Fruit fly (Drosophila melanogaster): ENCODE measurements around the gene Doc3.
A peak's percentile ranks its signal among the peaks of the same experiment; 100 is the strongest.

Doc3 gene

dm6 chr3L:9047062-9047461 lies 42.1 kb downstream of the Doc3 start, which contains the start of gene Argk2 (continued):
- no peak for TF ChIP-seq mld (GFP tag; IDR thresholded peaks at IDR 0.05; ENCODE audit: partially characterized antibody)
- no peak for TF ChIP-seq fd96Cb (tag; optimal IDR thresholded peaks at IDR 0.05)
- peak; percentile 21 for TF ChIP-seq BEAF-32 (GFP tag; optimal IDR thresholded peaks at IDR 0.05)
- no peak for TF ChIP-seq Hr3 (GFP tag; optimal IDR thresholded peaks at IDR 0.05)
- TF ChIP-seq CG18262 (tag; optimal IDR thresholded peaks at IDR 0.05), result peak; percentile 8
- TF ChIP-seq ATbp (GFP tag; optimal IDR thresholded peaks at IDR 0.05), result no peak
- no peak for TF ChIP-seq sob (GFP tag; IDR thresholded peaks at IDR 0.05)
- no peak for TF ChIP-seq lov (optimal IDR thresholded peaks at IDR 0.05)
- no peak for TF ChIP-seq lov (GFP tag; IDR thresholded peaks at IDR 0.05)
- TF ChIP-seq zen (tag; optimal IDR thresholded peaks at IDR 0.05), result peak; percentile 1
- no peak for TF ChIP-seq CG2889 (GFP tag; IDR thresholded peaks at IDR 0.05)
- TF ChIP-seq CG7357 (GFP tag; IDR thresholded peaks at IDR 0.05), result no peak
- TF ChIP-seq CG9932 (GFP tag; IDR thresholded peaks at IDR 0.05), result no peak
- TF ChIP-seq CG2712 (tag; optimal IDR thresholded peaks at IDR 0.05), result peak; percentile 45
- TF ChIP-seq ara (GFP tag; IDR thresholded peaks at IDR 0.05), result no peak
- TF ChIP-seq Atf-2 (GFP tag; optimal IDR thresholded peaks at IDR 0.05), result no peak
- TF ChIP-seq CG11456 (GFP tag; IDR thresholded peaks at IDR 0.05), result no peak
- TF ChIP-seq CG31365 (tag; optimal IDR thresholded peaks at IDR 0.05), result no peak
- no peak for TF ChIP-seq CG13624 (GFP tag; optimal IDR thresholded peaks at IDR 0.05)
- no peak for TF ChIP-seq jing (GFP tag; optimal IDR thresholded peaks at IDR 0.05)
- no peak for TF ChIP-seq shn (GFP tag; optimal IDR thresholded peaks at IDR 0.05)
- no peak for TF ChIP-seq Hr39 (optimal IDR thresholded peaks at IDR 0.05)
- no peak for TF ChIP-seq B-H1 (GFP tag; IDR thresholded peaks at IDR 0.05)
- TF ChIP-seq Lim3 (GFP tag; IDR thresholded peaks at IDR 0.05), result no peak
- TF ChIP-seq CG6813 (GFP tag; optimal IDR thresholded peaks at IDR 0.05), result no peak
- TF ChIP-seq corto (GFP tag; optimal IDR thresholded peaks at IDR 0.05), result no peak
- no peak for TF ChIP-seq CG12744 (GFP tag; optimal IDR thresholded peaks at IDR 0.05)
- peak; percentile 64 for TF ChIP-seq gfzf (GFP tag; optimal IDR thresholded peaks at IDR 0.05)
- TF ChIP-seq scrt (GFP tag; optimal IDR thresholded peaks at IDR 0.05), result no peak
- TF ChIP-seq MBD-R2 (GFP tag; IDR thresholded peaks at IDR 0.05), result 0 out of 2 replicates have a peak, but pooled peaks have one; percentile 22
- no peak for TF ChIP-seq gce (GFP tag; IDR thresholded peaks at IDR 0.05)
- no peak for TF ChIP-seq tin (GFP tag; optimal IDR thresholded peaks at IDR 0.05)

dm6 chr3L:9050447-9051069 lies 45.6 kb downstream of the Doc3 start:
- TF ChIP-seq scrt (GFP tag; optimal IDR thresholded peaks at IDR 0.05) (peak; percentile 20), Hey (tag; optimal IDR thresholded peaks at IDR 0.05) (peak; percentile 88), p53 (GFP tag; optimal IDR thresholded peaks at IDR 0.05) (no peak), CG10543 (GFP tag; optimal IDR thresholded peaks at IDR 0.05) (peak; percentile 23), pros (GFP tag; optimal IDR thresholded peaks at IDR 0.05) (peak; percentile 80), Adf1 (GFP tag; IDR thresholded peaks at IDR 0.05) (peak; percentile 7; the same call in 1 of the 2 replicates), tin (GFP tag; optimal IDR thresholded peaks at IDR 0.05) (no peak), CG43689 (GFP tag; IDR thresholded peaks at IDR 0.05) (no peak), z (GFP tag; IDR thresholded peaks at IDR 0.05) (0 out of 3 replicates have a peak, but pooled peaks have one; percentile 44), toy (GFP tag; IDR thresholded peaks at IDR 0.05) (no peak), Myb (GFP tag; optimal IDR thresholded peaks at IDR 0.05) (no peak), NFAT (GFP tag; IDR thresholded peaks at IDR 0.05) (no peak), nerfin-1 (tag; optimal IDR thresholded peaks at IDR 0.05) (peak; percentile 0), rib (GFP tag; IDR thresholded peaks at IDR 0.05) (0 out of 2 replicates have a peak, but pooled peaks have one; percentile 16), MBD-R2 (GFP tag; IDR thresholded peaks at IDR 0.05) (0 out of 2 replicates have a peak, but pooled peaks have one; percentile 10), Deaf1 (tag; optimal IDR thresholded peaks at IDR 0.05) (peak; percentile 85), Dref (GFP tag; IDR thresholded peaks at IDR 0.05) (peak; percentile 25; the same call in 1 of the 2 replicates), prd (optimal IDR thresholded peaks at IDR 0.05) (no peak), prd (GFP tag; IDR thresholded peaks at IDR 0.05) (no peak), gsb-n (tag; optimal IDR thresholded peaks at IDR 0.05) (peak; percentile 62), bigmax (GFP tag; optimal IDR thresholded peaks at IDR 0.05) (no peak), Med (GFP tag) (peak; percentile 73), CG4360 (GFP tag; IDR thresholded peaks at IDR 0.05) (0 out of 2 replicates have a peak, but pooled peaks have one; percentile 17)

Data from whole organism, embryonic.